Worm (Caenorhabditis elegans): ENCODE measurements around the gene F35B3.7.

Gene F35B3.7

ce11 chrX:17070495-17070894 is 27.6 kb upstream of the F35B3.7 start:
- TF ChIP-seq nhr-85 (tag): peak; percentile 78
- TF ChIP-seq nhr-20 (tag; optimal IDR thresholded peaks at IDR 0.05): peak; percentile 12
- no peak for TF ChIP-seq sox-4 (tag; optimal IDR thresholded peaks at IDR 0.05)
- TF ChIP-seq egl-27 (tag; optimal IDR thresholded peaks at IDR 0.05): no peak
- TF ChIP-seq lin-14 (GFP tag; optimal IDR thresholded peaks at IDR 0.05): peak; percentile 59
- TF ChIP-seq blmp-1 (tag; optimal IDR thresholded peaks at IDR 0.05): peak; percentile 91
- TF ChIP-seq elt-3 (tag; optimal IDR thresholded peaks at IDR 0.05): peak in 1 of 6 experiments; percentile 75
- no peak for TF ChIP-seq ceh-8 (GFP tag; optimal IDR thresholded peaks at IDR 0.05)
- peak; percentile 18 for TF ChIP-seq snu-23 (GFP tag; optimal IDR thresholded peaks at IDR 0.05)
- no peak for TF ChIP-seq efl-1 (optimal IDR thresholded peaks at IDR 0.05)
- TF ChIP-seq efl-1 (GFP tag; optimal IDR thresholded peaks at IDR 0.05 in 1 of 2): no peak

DNA sequence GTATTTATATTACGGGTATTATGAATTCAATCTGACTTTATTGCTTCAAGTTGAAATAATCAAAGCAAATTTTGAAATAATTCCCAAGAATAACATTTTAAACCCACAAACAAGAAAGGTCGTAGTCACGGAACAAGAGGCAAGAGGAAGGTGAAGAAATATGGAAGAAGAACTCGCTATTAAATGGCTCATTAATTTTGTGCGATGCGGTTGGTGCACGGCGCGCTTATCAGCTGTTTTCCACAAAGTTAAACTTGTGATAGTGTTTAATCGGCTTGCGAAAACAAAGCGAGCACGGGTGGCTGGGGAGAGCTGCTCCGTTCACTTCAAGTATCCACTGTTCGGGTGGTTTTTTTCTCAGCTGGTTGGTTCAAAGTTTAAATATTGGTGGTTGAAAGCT is 24.1 kb upstream of the F35B3.7 start:
- TF ChIP-seq mdl-1 (tag; optimal IDR thresholded peaks at IDR 0.05) (no peak), ztf-11 (tag; optimal IDR thresholded peaks at IDR 0.05) (no peak), ama-1 (optimal IDR thresholded peaks at IDR 0.05) (no peak), elt-2 (tag; optimal IDR thresholded peaks at IDR 0.05) (peak; percentile 79), vab-15 (tag; optimal IDR thresholded peaks at IDR 0.05) (no peak), nhr-12 (tag; optimal IDR thresholded peaks at IDR 0.05) (no peak), unc-30 (tag; optimal IDR thresholded peaks at IDR 0.05) (no peak), ces-1 (GFP tag; optimal IDR thresholded peaks at IDR 0.05) (no peak), lin-35 (GFP tag; optimal IDR thresholded peaks at IDR 0.05) (peak in 1 of 2 experiments; percentile 33), nhr-85 (tag) (no peak), lin-14 (GFP tag; optimal IDR thresholded peaks at IDR 0.05) (peak; percentile 12)

- TF ChIP-seq elt-2 (tag; optimal IDR thresholded peaks at IDR 0.05): peak; percentile 76
- no peak for TF ChIP-seq unc-98 (GFP tag; IDR thresholded peaks at IDR 0.05)
- peak; percentile 22 for TF ChIP-seq nhr-77 (tag; optimal IDR thresholded peaks at IDR 0.05)
- peak in 1 of 2 experiments; percentile 39 for TF ChIP-seq lin-35 (GFP tag; optimal IDR thresholded peaks at IDR 0.05)
- peak; percentile 33 for TF ChIP-seq tbx-2 (tag; optimal IDR thresholded peaks at IDR 0.05)
- no peak for TF ChIP-seq lin-39 (tag; optimal IDR thresholded peaks at IDR 0.05)
Observed at ce11 chrX:17064820-17065219, 21.9 kb upstream of the F35B3.7 start.

ce11 chrX:17063749-17064252 is 20.9 kb upstream of the F35B3.7 start:
- TF ChIP-seq elt-3 (tag; optimal IDR thresholded peaks at IDR 0.05) (peak in 4 of 6 experiments; percentile 40 to 94 (median 65)), lir-3 (tag; optimal IDR thresholded peaks at IDR 0.05; ENCODE audit: poor library complexity) (peak; percentile 38), mdl-1 (tag; optimal IDR thresholded peaks at IDR 0.05) (peak in 1 of 2 experiments; percentile 97), nhr-85 (tag) (peak; percentile 97), pag-3 (tag; optimal IDR thresholded peaks at IDR 0.05; ENCODE audit: borderline replicate concordance, insufficient read depth) (no peak), efl-3 (GFP tag; optimal IDR thresholded peaks at IDR 0.05) (no peak), xbp-1 (tag; optimal IDR thresholded peaks at IDR 0.05) (peak; percentile 17), nhr-19 (GFP tag; conservative IDR thresholded peaks at IDR 0.05) (peak; percentile 80), egl-13 (tag; optimal IDR thresholded peaks at IDR 0.05) (no peak), unc-130 (tag; optimal IDR thresholded peaks at IDR 0.05) (peak; percentile 69), snu-23 (GFP tag; optimal IDR thresholded peaks at IDR 0.05) (peak; percentile 81), lin-15B (tag; optimal IDR thresholded peaks at IDR 0.05) (no peak), rnt-1 (tag; optimal IDR thresholded peaks at IDR 0.05) (peak; percentile 10), ztf-4 (tag; optimal IDR thresholded peaks at IDR 0.05) (no peak), lin-13 (GFP tag; optimal IDR thresholded peaks at IDR 0.05) (peak; percentile 39), skn-1 (tag; optimal IDR thresholded peaks at IDR 0.05) (peak; percentile 3), dpl-1 (GFP tag; optimal IDR thresholded peaks at IDR 0.05) (peak in 1 of 3 experiments; percentile 30), sup-37 (GFP tag; optimal IDR thresholded peaks at IDR 0.05) (no peak), tbx-2 (tag; optimal IDR thresholded peaks at IDR 0.05) (peak; percentile 67), nhr-71 (tag; optimal IDR thresholded peaks at IDR 0.05) (peak; percentile 91), nhr-20 (tag; optimal IDR thresholded peaks at IDR 0.05) (peak; percentile 94), sptf-1 (tag; optimal IDR thresholded peaks at IDR 0.05) (no peak), lsy-2 (tag; optimal IDR thresholded peaks at IDR 0.05) (peak in 1 of 2 experiments; percentile 66), lin-35 (GFP tag; optimal IDR thresholded peaks at IDR 0.05) (peak in 1 of 2 experiments; percentile 80), irx-1 (tag; optimal IDR thresholded peaks at IDR 0.05) (peak; percentile 46), ces-1 (GFP tag; optimal IDR thresholded peaks at IDR 0.05) (no peak), alr-1 (tag; optimal IDR thresholded peaks at IDR 0.05; ENCODE audit: borderline replicate concordance) (no peak), blmp-1 (tag; optimal IDR thresholded peaks at IDR 0.05) (peak; percentile 82), efl-1 (optimal IDR thresholded peaks at IDR 0.05) (no peak), efl-1 (GFP tag; optimal IDR thresholded peaks at IDR 0.05 in 1 of 2) (peak in 1 of 2 experiments; percentile 92), nhr-90 (tag; optimal IDR thresholded peaks at IDR 0.05; ENCODE audit: poor library complexity) (peak; percentile 80), lin-14 (GFP tag; optimal IDR thresholded peaks at IDR 0.05) (peak; percentile 88)

Data from whole organism, L1 larva.